Fruit fly (Drosophila melanogaster): Measurements from ENCODE around the gene klar.

The klar gene

dm6 chr3L:554577-554976 is 14.2 kb upstream of the klar start:
- TF ChIP-seq CG10348 (GFP tag; IDR thresholded peaks at IDR 0.05) = no peak
- TF ChIP-seq CG13204 (GFP tag; optimal IDR thresholded peaks at IDR 0.05) = no peak
- peak; percentile 61 for TF ChIP-seq CG8159 (tag; optimal IDR thresholded peaks at IDR 0.05)
- peak; percentile 80 for TF ChIP-seq CG14655 (GFP tag; optimal IDR thresholded peaks at IDR 0.05)
- peak; percentile 10; the same call in 1 of the 3 replicates for TF ChIP-seq fd96Ca (GFP tag; IDR thresholded peaks at IDR 0.05)
- no peak for TF ChIP-seq gl (tag; optimal IDR thresholded peaks at IDR 0.05)
- no peak for TF ChIP-seq D1 (tag; optimal IDR thresholded peaks at IDR 0.05)
- no peak for TF ChIP-seq EcR (GFP tag; optimal IDR thresholded peaks at IDR 0.05)
- TF ChIP-seq CG12605 (GFP tag; IDR thresholded peaks at IDR 0.05) = peak; percentile 73
- peak; percentile 58 for TF ChIP-seq Ets98B (GFP tag; IDR thresholded peaks at IDR 0.05)
- peak; percentile 43 for TF ChIP-seq CG15710 (tag; optimal IDR thresholded peaks at IDR 0.05)
- no peak for TF ChIP-seq Snoo (tag; optimal IDR thresholded peaks at IDR 0.05)
- TF ChIP-seq CG4496 (GFP tag; IDR thresholded peaks at IDR 0.05) = peak; percentile 83; the same call in 2 of the 3 replicates
- TF ChIP-seq CG34367 (tag; optimal IDR thresholded peaks at IDR 0.05) = peak; percentile 34
- peak; percentile 69 for TF ChIP-seq CG9948 (tag; optimal IDR thresholded peaks at IDR 0.05)
- peak; percentile 31 for TF ChIP-seq Pif1B (GFP tag; optimal IDR thresholded peaks at IDR 0.05)
- TF ChIP-seq CG32121 (GFP tag; IDR thresholded peaks at IDR 0.05) = peak; percentile 40; the same call in 1 of the 2 replicates
- peak; percentile 59 for TF ChIP-seq Pif1A (GFP tag; optimal IDR thresholded peaks at IDR 0.05)
- TF ChIP-seq rn (GFP tag; IDR thresholded peaks at IDR 0.05) = peak; percentile 39; the same call in 1 of the 2 replicates
- peak; percentile 79 for TF ChIP-seq CG8301 (tag; optimal IDR thresholded peaks at IDR 0.05)
- peak; percentile 60 for TF ChIP-seq CG17806 (tag; optimal IDR thresholded peaks at IDR 0.05)

- peak; percentile 92 for TF ChIP-seq CG4496 (GFP tag; IDR thresholded peaks at IDR 0.05)
- peak; percentile 97 for TF ChIP-seq CG15710 (tag; optimal IDR thresholded peaks at IDR 0.05)
- TF ChIP-seq CG32121 (GFP tag; IDR thresholded peaks at IDR 0.05) = peak; percentile 79
- TF ChIP-seq Ets98B (GFP tag; IDR thresholded peaks at IDR 0.05) = peak; percentile 85
- TF ChIP-seq CG8301 (tag; optimal IDR thresholded peaks at IDR 0.05) = peak; percentile 64
- peak; percentile 93 for TF ChIP-seq CG13204 (GFP tag; optimal IDR thresholded peaks at IDR 0.05)
- peak; percentile 88 for TF ChIP-seq CG9948 (tag; optimal IDR thresholded peaks at IDR 0.05)
- peak; percentile 84 for TF ChIP-seq D1 (tag; optimal IDR thresholded peaks at IDR 0.05)
- TF ChIP-seq Pif1B (GFP tag; optimal IDR thresholded peaks at IDR 0.05) = peak; percentile 92
- peak; percentile 86 for TF ChIP-seq EcR (GFP tag; optimal IDR thresholded peaks at IDR 0.05)
- TF ChIP-seq CG14655 (GFP tag; optimal IDR thresholded peaks at IDR 0.05) = peak; percentile 67
- peak; percentile 94 for TF ChIP-seq gl (tag; optimal IDR thresholded peaks at IDR 0.05)
- TF ChIP-seq CG10348 (GFP tag; IDR thresholded peaks at IDR 0.05) = 0 out of 2 replicates have a peak, but pooled peaks have one; percentile 13
- TF ChIP-seq Pif1A (GFP tag; optimal IDR thresholded peaks at IDR 0.05) = peak; percentile 94
- peak; percentile 84 for TF ChIP-seq fd96Ca (GFP tag; IDR thresholded peaks at IDR 0.05)
- peak; percentile 93 for TF ChIP-seq CG17806 (tag; optimal IDR thresholded peaks at IDR 0.05)
- TF ChIP-seq rn (GFP tag; IDR thresholded peaks at IDR 0.05) = peak; percentile 79
- TF ChIP-seq CG8159 (tag; optimal IDR thresholded peaks at IDR 0.05) = peak; percentile 96
- peak; percentile 71 for TF ChIP-seq CG12605 (GFP tag; IDR thresholded peaks at IDR 0.05)
- peak; percentile 89 for TF ChIP-seq Snoo (tag; optimal IDR thresholded peaks at IDR 0.05)
- peak; percentile 88 for TF ChIP-seq CG34367 (tag; optimal IDR thresholded peaks at IDR 0.05)
Observed at dm6 chr3L:552950-553349, 12.5 kb upstream of the klar start.

dm6 chr3L:552446-552845 is 12.0 kb upstream of the klar start:
- peak; percentile 27; the same call in 1 of the 3 replicates for TF ChIP-seq CG4496 (GFP tag; IDR thresholded peaks at IDR 0.05)
- no peak for TF ChIP-seq rn (GFP tag; IDR thresholded peaks at IDR 0.05)

- TF ChIP-seq CG8159 (tag; optimal IDR thresholded peaks at IDR 0.05) (no peak), EcR (GFP tag; optimal IDR thresholded peaks at IDR 0.05) (no peak), D1 (tag; optimal IDR thresholded peaks at IDR 0.05) (no peak), CG14655 (GFP tag; optimal IDR thresholded peaks at IDR 0.05) (no peak), CG8301 (tag; optimal IDR thresholded peaks at IDR 0.05) (no peak), Ets98B (GFP tag; IDR thresholded peaks at IDR 0.05) (no peak), gl (tag; optimal IDR thresholded peaks at IDR 0.05) (no peak), rn (GFP tag; IDR thresholded peaks at IDR 0.05) (no peak), CG15710 (tag; optimal IDR thresholded peaks at IDR 0.05) (no peak), CG4496 (GFP tag; IDR thresholded peaks at IDR 0.05) (no peak), CG34367 (tag; optimal IDR thresholded peaks at IDR 0.05) (no peak), Pif1B (GFP tag; optimal IDR thresholded peaks at IDR 0.05) (no peak), CG9948 (tag; optimal IDR thresholded peaks at IDR 0.05) (no peak)
Observed at dm6 chr3L:551844-552243, 11.4 kb upstream of the klar start.

dm6 chr3L:550828-551094 is 10.3 kb upstream of the klar start:
- TF ChIP-seq CG10348 (GFP tag; IDR thresholded peaks at IDR 0.05) = no peak
- TF ChIP-seq CG9948 (tag; optimal IDR thresholded peaks at IDR 0.05) = no peak

- peak; percentile 51 for TF ChIP-seq Pif1A (GFP tag; optimal IDR thresholded peaks at IDR 0.05)
- peak; percentile 75 for TF ChIP-seq CG8301 (tag; optimal IDR thresholded peaks at IDR 0.05)
- no peak for TF ChIP-seq CG4496 (GFP tag; IDR thresholded peaks at IDR 0.05)
- peak; percentile 80 for TF ChIP-seq CG14655 (GFP tag; optimal IDR thresholded peaks at IDR 0.05)
- TF ChIP-seq D1 (tag; optimal IDR thresholded peaks at IDR 0.05) = peak; percentile 19
- TF ChIP-seq Ets98B (GFP tag; IDR thresholded peaks at IDR 0.05) = no peak
- no peak for TF ChIP-seq rn (GFP tag; IDR thresholded peaks at IDR 0.05)
- no peak for TF ChIP-seq fd96Ca (GFP tag; IDR thresholded peaks at IDR 0.05)
- TF ChIP-seq CG12605 (GFP tag; IDR thresholded peaks at IDR 0.05) = no peak
- no peak for TF ChIP-seq EcR (GFP tag; optimal IDR thresholded peaks at IDR 0.05)
- peak; percentile 50 for TF ChIP-seq Snoo (tag; optimal IDR thresholded peaks at IDR 0.05)
- TF ChIP-seq CG15710 (tag; optimal IDR thresholded peaks at IDR 0.05) = peak; percentile 78
- peak; percentile 81 for TF ChIP-seq CG8159 (tag; optimal IDR thresholded peaks at IDR 0.05)
- TF ChIP-seq CG9948 (tag; optimal IDR thresholded peaks at IDR 0.05) = peak; percentile 33
- TF ChIP-seq CG32121 (GFP tag; IDR thresholded peaks at IDR 0.05) = no peak
- TF ChIP-seq gl (tag; optimal IDR thresholded peaks at IDR 0.05) = no peak
- no peak for TF ChIP-seq CG10348 (GFP tag; IDR thresholded peaks at IDR 0.05)
- peak; percentile 40 for TF ChIP-seq CG17806 (tag; optimal IDR thresholded peaks at IDR 0.05)
- peak; percentile 1 for TF ChIP-seq CG34367 (tag; optimal IDR thresholded peaks at IDR 0.05)
- TF ChIP-seq Pif1B (GFP tag; optimal IDR thresholded peaks at IDR 0.05) = peak; percentile 60
- no peak for TF ChIP-seq CG13204 (GFP tag; optimal IDR thresholded peaks at IDR 0.05)
Observed at dm6 chr3L:550082-550827, 9.8 kb upstream of the klar start.

Data from whole organism, pupa.